Fruit fly (Drosophila melanogaster): Measurements from ENCODE around the gene Pink1.

- no peak for TF ChIP-seq kay (GFP tag; ENCODE audit: borderline replicate concordance)
- TF ChIP-seq CG14711 (tag; optimal IDR thresholded peaks at IDR 0.05) = no peak
- peak; percentile 28 for TF ChIP-seq CG11617 (GFP tag; optimal IDR thresholded peaks at IDR 0.05)
- TF ChIP-seq CG5204 (GFP tag; optimal IDR thresholded peaks at IDR 0.05) = no peak
- TF ChIP-seq pad (GFP tag; optimal IDR thresholded peaks at IDR 0.05) = peak; percentile 53
- TF ChIP-seq tj (GFP tag; optimal IDR thresholded peaks at IDR 0.05) = peak; percentile 57
- peak; percentile 28 for TF ChIP-seq Crg-1 (GFP tag; optimal IDR thresholded peaks at IDR 0.05)
Measured at dm6 chrX:6698248-6698812, 14.7 kb downstream of the Pink1 start, which contains the start of gene CG14440.
